Worm (Caenorhabditis elegans): ENCODE data around the gene C34F11.2.

ce11 chrII:5226309-5226708 is 14.2 kb downstream of the C34F11.2 start:
- TF ChIP-seq him-1 (tag; optimal IDR thresholded peaks at IDR 0.05) (no peak), dao-5 (tag; optimal IDR thresholded peaks at IDR 0.05) (no peak), W03F9.2 (tag; optimal IDR thresholded peaks at IDR 0.05) (no peak)

Measured in whole organism, L4/young adult.